Fruit fly (Drosophila melanogaster) whole organism, wandering third instar larva: ENCODE measurements around the gene CG33116.
A peak's percentile ranks its signal among the peaks of the same experiment; 100 is the strongest.

Source experiments
- CG32264 ChIP-seq: fragments of 200-800 bp; sonication (Bioruptor generic); optimal IDR thresholded peaks from 2 replicates; lab custom pipeline; 2016; ENCODE audit warnings: missing biosample characterization, missing genetic modification characterization
- CrebA ChIP-seq: fragments of 200-800 bp; sonication (Bioruptor generic); optimal IDR thresholded peaks from 2 replicates; lab custom pipeline; 2016; ENCODE audit warnings: missing biosample characterization, mild to moderate bottlenecking, missing genetic modification characterization, borderline replicate concordance
- Vsx2 ChIP-seq: fragments of 200-300, 225-300 bp; sonication (Bioruptor generic); optimal IDR thresholded peaks from 2 replicates; lab custom pipeline; 2018; ENCODE audit warnings: missing biosample characterization, missing genetic modification characterization; ENCODE audit not compliant: partially characterized antibody
- fru ChIP-seq: fragments of 200-800 bp; sonication (Bioruptor generic); optimal IDR thresholded peaks from 3 replicates; lab custom pipeline; 2016; ENCODE audit warnings: missing biosample characterization, mild to moderate bottlenecking, missing genetic modification characterization
- usp ChIP-seq: fragments of >200 bp; optimal IDR thresholded peaks from 2 replicates; lab custom pipeline; 2017; ENCODE audit warnings: missing biosample characterization, missing genetic modification characterization

dm6 chr2L:19570806-19571254, 37.6 kb downstream of the CG33116 start:
- TF ChIP-seq Vsx2 (GFP tag; lab: Kevin White, UChicago): no peak
- TF ChIP-seq usp (GFP tag; lab: Kevin White, UChicago): no peak
- peak; percentile 55 for TF ChIP-seq fru (GFP tag; lab: Kevin White, UChicago)
- no peak for TF ChIP-seq CG32264 (GFP tag; lab: Kevin White, UChicago)
- no peak for TF ChIP-seq CrebA (GFP tag; lab: Kevin White, UChicago)
